Worm (Caenorhabditis elegans) whole organism, young adult: ENCODE results near the gene F54H5.5.

Experiments used
- B0019.2 ChIP-seq: fragments of 200-800 bp; sonication (Bioruptor generic); conservative IDR thresholded peaks from 2 replicates; pipeline ENCODE4 v1.3.6; 2022; ENCODE audit warnings: missing genetic modification reagents, missing genetic modification characterization, missing compliant biosample characterization
- B0336.3 ChIP-seq: fragments of 200-800 bp; sonication (Bioruptor generic); IDR thresholded peaks from 2 replicates; pipeline ENCODE4 v1.3.6; 2022; ENCODE audit warnings: missing genetic modification characterization, missing compliant biosample characterization
- D2030.7 ChIP-seq: fragments of 200-800 bp; sonication (Bioruptor generic); IDR thresholded peaks from 2 replicates; pipeline ENCODE4 v1.3.6; 2022; ENCODE audit warnings: missing genetic modification reagents, missing genetic modification characterization, missing compliant biosample characterization
- F23B12.7 ChIP-seq: sonication (generic microtip); optimal IDR thresholded peaks from 2 replicates; lab custom pipeline; 2017; ENCODE audit warnings: missing genetic modification characterization, mild to moderate bottlenecking, missing compliant biosample characterization, antibody characterized with exemption, moderate library complexity; ENCODE audit not compliant: insufficient read depth
- F37B4.10 ChIP-seq: fragments of 200-800 bp; sonication (Bioruptor generic); IDR thresholded peaks from 2 replicates; pipeline ENCODE4 v1.3.6; 2022; ENCODE audit warnings: missing genetic modification characterization, missing compliant biosample characterization
- F39B2.1 ChIP-seq: fragments of 200-800 bp; sonication (Bioruptor generic); IDR thresholded peaks from 2 replicates; pipeline ENCODE4 v1.3.6; 2022; ENCODE audit warnings: missing genetic modification reagents, missing genetic modification characterization, missing compliant biosample characterization
- F49E8.2 ChIP-seq: sonication (generic microtip); optimal IDR thresholded peaks from 3 replicates; lab custom pipeline; 2017; ENCODE audit warnings: missing genetic modification characterization, mild to moderate bottlenecking, missing compliant biosample characterization, antibody characterized with exemption, moderate library complexity; ENCODE audit not compliant: insufficient read depth
- F52B5.7 ChIP-seq: sonication (generic microtip); optimal IDR thresholded peaks from 2 replicates; lab custom pipeline; 2016; ENCODE audit warnings: mild to moderate bottlenecking, missing genetic modification characterization, missing compliant biosample characterization
- F55B11.4 ChIP-seq: sonication (generic microtip); optimal IDR thresholded peaks from 2 replicates; lab custom pipeline; 2016; ENCODE audit warnings: missing compliant biosample characterization, missing genetic modification characterization, borderline replicate concordance; ENCODE audit not compliant: insufficient read depth
- F57A8.1 ChIP-seq: fragments of 200-800 bp; sonication (Bioruptor generic); optimal IDR thresholded peaks from 2 replicates; lab custom pipeline; 2018; ENCODE audit warnings: mild to moderate bottlenecking, missing genetic modification characterization, moderate library complexity, missing compliant biosample characterization
- K11D2.4 ChIP-seq: fragments of 200-800 bp; sonication (Bioruptor generic); IDR thresholded peaks from 2 replicates; pipeline ENCODE4 v1.3.6; 2022; ENCODE audit warnings: missing genetic modification reagents, missing genetic modification characterization, missing compliant biosample characterization
- ama-1 ChIP-seq, 3 experiments: fragments of 150-350 bp in 1 of 3; sonication (generic microtip) in 2 of 3; optimal IDR thresholded peaks; 2 replicates each; lab custom pipeline; 2014 to 2018; ENCODE audit warnings: missing biosample characterization in 2 of 3, missing genetic modification characterization in 2 of 3, missing genetic modification reagents in 2 of 3
- aptf-2 ChIP-seq: fragments of 200-800 bp; sonication (Bioruptor generic); conservative IDR thresholded peaks from 2 replicates; pipeline ENCODE4 v1.3.6; 2022; ENCODE audit warnings: missing genetic modification reagents, missing genetic modification characterization, missing compliant biosample characterization
- aptf-3 ChIP-seq: fragments of 200-800 bp; sonication (Bioruptor generic); IDR thresholded peaks from 2 replicates; pipeline ENCODE4 v1.3.6; 2022; ENCODE audit warnings: missing genetic modification characterization, missing compliant biosample characterization
- atf-7 ChIP-seq: sonication (generic microtip); optimal IDR thresholded peaks from 2 replicates; lab custom pipeline; 2017; ENCODE audit warnings: mild to moderate bottlenecking, missing genetic modification characterization, missing compliant biosample characterization
- ccch-3 ChIP-seq: fragments of 200-800 bp; sonication (Bioruptor generic); optimal IDR thresholded peaks from 2 replicates; lab custom pipeline; 2018; ENCODE audit warnings: mild to moderate bottlenecking, missing genetic modification characterization, missing compliant biosample characterization
- ceh-100 ChIP-seq: fragments of 200-800 bp; sonication (Bioruptor generic); IDR thresholded peaks from 2 replicates; pipeline ENCODE4 v1.3.6; 2022; ENCODE audit warnings: missing genetic modification reagents, missing genetic modification characterization, missing compliant biosample characterization
- ceh-58 ChIP-seq: fragments of 200-800 bp; sonication (Bioruptor generic); IDR thresholded peaks from 2 replicates; pipeline ENCODE4 v1.3.6; 2022; ENCODE audit warnings: missing genetic modification characterization, missing compliant biosample characterization
- chd-7 ChIP-seq: sonication (generic microtip); optimal IDR thresholded peaks from 2 replicates; lab custom pipeline; 2016; ENCODE audit warnings: mild to moderate bottlenecking, missing genetic modification characterization, moderate library complexity, missing compliant biosample characterization
- dox-1 ChIP-seq: fragments of 200-800 bp; sonication (Bioruptor generic); IDR thresholded peaks from 2 replicates; pipeline ENCODE4 v1.3.6; 2022; ENCODE audit warnings: missing genetic modification reagents, missing genetic modification characterization, missing compliant biosample characterization
- egl-18 ChIP-seq: fragments of 200-800 bp; sonication (Bioruptor generic); IDR thresholded peaks from 2 replicates; pipeline ENCODE4 v1.3.6; 2022; ENCODE audit warnings: missing genetic modification reagents, missing genetic modification characterization, missing compliant biosample characterization
- gei-17 ChIP-seq: fragments of 200-800 bp; sonication (Bioruptor generic); optimal IDR thresholded peaks from 2 replicates; lab custom pipeline; 2018; ENCODE audit warnings: mild to moderate bottlenecking, missing genetic modification characterization, missing compliant biosample characterization
- hlh-26 ChIP-seq: fragments of 200-800 bp; sonication (Bioruptor generic); conservative IDR thresholded peaks from 2 replicates; pipeline ENCODE4 v1.3.6; 2022; ENCODE audit warnings: missing genetic modification reagents, missing genetic modification characterization, missing compliant biosample characterization
- let-526 ChIP-seq: fragments of 200-800 bp; sonication (Bioruptor generic); IDR thresholded peaks from 2 replicates; pipeline ENCODE4 v1.3.6; 2022; ENCODE audit warnings: missing genetic modification reagents, missing genetic modification characterization, missing compliant biosample characterization
- lin-26 ChIP-seq: fragments of 200-800 bp; sonication (Bioruptor generic); IDR thresholded peaks from 2 replicates; pipeline ENCODE4 v1.3.6; 2022; ENCODE audit warnings: missing genetic modification reagents, missing genetic modification characterization, missing compliant biosample characterization
- lin-35 ChIP-seq, 3 experiments: fragments of 150-350 bp in 2 of 3; sonication (generic microtip) in 1 of 3; optimal IDR thresholded peaks; 2 replicates each; lab custom pipeline; 2014 to 2018; ENCODE audit warnings: missing biosample characterization in 3 of 3, missing genetic modification characterization in 3 of 3, missing genetic modification reagents in 3 of 3
- lin-54 ChIP-seq: fragments of 200-800 bp; sonication (Bioruptor generic); optimal IDR thresholded peaks from 2 replicates; lab custom pipeline; 2018; ENCODE audit warnings: mild to moderate bottlenecking, missing genetic modification characterization, missing compliant biosample characterization
- madf-8 ChIP-seq: fragments of 200-800 bp; sonication (Bioruptor generic); conservative IDR thresholded peaks from 2 replicates; pipeline ENCODE4 v1.3.6; 2022; ENCODE audit warnings: missing genetic modification reagents, missing genetic modification characterization, missing compliant biosample characterization
- mcd-1 ChIP-seq: fragments of 200-800 bp; sonication (Bioruptor generic); IDR thresholded peaks from 2 replicates; pipeline ENCODE4 v1.3.6; 2022; ENCODE audit warnings: missing genetic modification reagents, missing genetic modification characterization, missing compliant biosample characterization
- nfyb-1 ChIP-seq: fragments of 200-800 bp; sonication (Bioruptor generic); IDR thresholded peaks from 2 replicates; pipeline ENCODE4 v1.3.6; 2022; ENCODE audit warnings: missing genetic modification reagents, missing genetic modification characterization, missing compliant biosample characterization
- nhr-120 ChIP-seq: fragments of 200-800 bp; sonication (Bioruptor generic); IDR thresholded peaks from 2 replicates; pipeline ENCODE4 v1.3.6; 2022; ENCODE audit warnings: missing genetic modification characterization, missing compliant biosample characterization
- nhr-179 ChIP-seq: sonication (generic microtip); optimal IDR thresholded peaks from 2 replicates; lab custom pipeline; 2016; ENCODE audit warnings: mild to moderate bottlenecking, missing genetic modification characterization, missing compliant biosample characterization
- rcor-1 ChIP-seq: fragments of 200-800 bp; sonication (Bioruptor generic); IDR thresholded peaks from 2 replicates; pipeline ENCODE4 v1.3.6; 2022; ENCODE audit warnings: missing genetic modification reagents, missing genetic modification characterization, missing compliant biosample characterization
- rpc-1 ChIP-seq, 2 experiments: fragments of 150-350 bp in 1 of 2; sonication (generic microtip) in 1 of 2; optimal IDR thresholded peaks; 2 replicates each; lab custom pipeline; 2014 to 2018; ENCODE audit warnings: missing biosample characterization in 1 of 2, missing genetic modification characterization in 1 of 2, missing genetic modification reagents in 1 of 2, missing genotype in 1 of 2
- sdz-38 ChIP-seq: sonication (generic microtip); optimal IDR thresholded peaks from 2 replicates; lab custom pipeline; 2016; ENCODE audit warnings: missing genotype, missing genetic modification characterization, missing compliant biosample characterization
- snpc-3.4 ChIP-seq: sonication (generic microtip); optimal IDR thresholded peaks from 2 replicates; lab custom pipeline; 2017; ENCODE audit warnings: missing genetic modification characterization, mild to moderate bottlenecking, missing compliant biosample characterization, antibody characterized with exemption, moderate library complexity, missing genotype, missing genetic modification reagents
- somi-1 ChIP-seq: fragments of 200-800 bp; sonication (Bioruptor generic); optimal IDR thresholded peaks from 2 replicates; lab custom pipeline; 2018; ENCODE audit warnings: mild to moderate bottlenecking, missing genetic modification characterization, missing compliant biosample characterization
- unc-62 ChIP-seq: fragments of 150-350 bp; optimal IDR thresholded peaks from 2 replicates; lab custom pipeline; 2014; ENCODE audit warnings: missing biosample characterization, missing genetic modification reagents, missing genetic modification characterization
- zfh-2 ChIP-seq: fragments of 200-800 bp; sonication (Bioruptor generic); conservative IDR thresholded peaks from 2 replicates; pipeline ENCODE4 v1.3.6; 2022; ENCODE audit warnings: missing genetic modification reagents, missing genetic modification characterization, missing compliant biosample characterization
- zim-3 ChIP-seq: sonication (generic microtip); optimal IDR thresholded peaks from 2 replicates; lab custom pipeline; 2017; ENCODE audit warnings: mild to moderate bottlenecking, missing genetic modification characterization, moderate library complexity, missing compliant biosample characterization
- ztf-25 ChIP-seq: fragments of 200-800 bp; sonication (Bioruptor generic); IDR thresholded peaks from 2 replicates; pipeline ENCODE4 v1.3.6; 2022; ENCODE audit warnings: missing genetic modification reagents, missing genetic modification characterization, missing compliant biosample characterization
- ztf-3 ChIP-seq: fragments of 200-800 bp; sonication (Bioruptor generic); optimal IDR thresholded peaks from 2 replicates; lab custom pipeline; 2018; ENCODE audit warnings: mild to moderate bottlenecking, missing genetic modification characterization, missing compliant biosample characterization
- ztf-6 ChIP-seq: fragments of 200-800 bp; sonication (Bioruptor generic); IDR thresholded peaks from 2 replicates; pipeline ENCODE4 v1.3.6; 2022; ENCODE audit warnings: missing genetic modification reagents, missing genetic modification characterization, missing compliant biosample characterization

F54H5.5 gene

DNA sequence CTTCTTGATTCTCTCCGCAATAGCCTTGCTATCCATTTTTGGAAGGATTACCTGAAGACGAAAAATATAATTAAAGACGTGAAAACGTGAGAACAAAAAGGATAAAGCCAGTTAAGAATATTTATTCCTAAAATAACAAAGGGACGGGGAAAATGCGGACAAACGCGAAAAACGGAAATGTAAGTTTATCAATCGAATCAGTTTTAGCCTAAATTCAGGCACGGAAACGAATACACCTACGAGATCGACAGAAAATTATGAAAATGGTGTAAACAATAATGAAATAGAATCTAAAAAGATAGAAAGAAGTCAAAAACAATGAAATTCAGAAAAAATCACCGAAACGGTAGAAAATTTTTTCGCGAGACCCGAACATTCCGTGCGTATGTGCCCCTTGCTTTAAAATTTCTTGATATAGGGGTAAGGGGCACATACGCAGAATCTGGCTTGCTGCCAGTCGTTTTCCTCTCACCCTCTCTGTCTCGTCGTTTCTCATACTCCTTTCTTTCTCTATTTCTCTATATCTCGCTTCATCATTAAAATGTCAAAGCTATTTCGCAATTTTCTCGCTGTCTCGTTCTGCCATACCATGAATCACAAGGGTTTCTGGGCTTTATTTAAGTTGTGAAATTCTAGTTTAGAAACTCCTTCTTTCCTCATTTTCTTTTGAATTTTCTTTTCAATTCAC, 38.3 kb downstream of the F54H5.5 start, which contains the start of gene icd-1 (continued):
- TF ChIP-seq rpc-1 (optimal IDR thresholded peaks at IDR 0.05; lab: Kevin White, UChicago) (peak; percentile 13), rpc-1 (tag; optimal IDR thresholded peaks at IDR 0.05; lab: Kevin White, UChicago) (no peak), F55B11.4 (no peak), let-526 (GFP tag; lab: Robert Waterston, UW) (no peak), mcd-1 (GFP tag; lab: Robert Waterston, UW) (peak; percentile 93)

ce11 chrII:6587264-6587870, 39.7 kb downstream of the F54H5.5 start, which contains the start of gene C56C10.7:
Gene C56C10.7, minus strand, starts transcription at chrII:6587575.
- no peak for TF ChIP-seq nhr-120 (GFP tag; lab: Robert Waterston, UW)
- peak; percentile 60; the same call in 1 of the 2 replicates for TF ChIP-seq aptf-3 (GFP tag; lab: Robert Waterston, UW)
- no peak for TF ChIP-seq F55B11.4
- peak; percentile 76 for TF ChIP-seq snpc-3.4
- no peak for TF ChIP-seq aptf-2 (GFP tag; lab: Robert Waterston, UW)
- TF ChIP-seq chd-7 (tag; lab: Kevin White, UChicago), result peak; percentile 77
- no peak; the same call in 1 of the 2 replicates for TF ChIP-seq dox-1 (GFP tag; lab: Robert Waterston, UW)
- TF ChIP-seq somi-1 (GFP tag; lab: Kevin White, UChicago), result no peak
- TF ChIP-seq F52B5.7 (tag; lab: Kevin White, UChicago), result peak; percentile 36
- peak; percentile 56 for TF ChIP-seq F49E8.2 (tag; lab: Kevin White, UChicago)
- TF ChIP-seq egl-18 (GFP tag; lab: Robert Waterston, UW), result no peak
- TF ChIP-seq nhr-179, result no peak
- TF ChIP-seq F23B12.7 (tag; lab: Kevin White, UChicago), result no peak
- peak; percentile 39; the same call in 1 of the 2 replicates for TF ChIP-seq madf-8 (GFP tag; lab: Robert Waterston, UW)
- TF ChIP-seq F37B4.10 (GFP tag; lab: Robert Waterston, UW), result no peak
- TF ChIP-seq D2030.7, result peak; percentile 36; the same call in 1 of the 2 replicates
- no peak for TF ChIP-seq ama-1 (optimal IDR thresholded peaks at IDR 0.05; lab: Kevin White, UChicago)
- TF ChIP-seq ama-1 (GFP tag; optimal IDR thresholded peaks at IDR 0.05; lab: Kevin White, UChicago), result peak in 1 of 2 experiments; percentile 62
- no peak for TF ChIP-seq K11D2.4
- TF ChIP-seq nfyb-1, result peak; percentile 69; the same call in 1 of the 2 replicates
- no peak for TF ChIP-seq zim-3 (tag; lab: Kevin White, UChicago)
- peak; percentile 91 for TF ChIP-seq F39B2.1 (GFP tag; lab: Robert Waterston, UW)
- TF ChIP-seq F57A8.1 (GFP tag; lab: Kevin White, UChicago), result no peak
- TF ChIP-seq ceh-100 (GFP tag; lab: Robert Waterston, UW), result peak; percentile 63
- TF ChIP-seq ztf-6 (GFP tag; lab: Robert Waterston, UW), result no peak
- no peak for TF ChIP-seq zfh-2 (GFP tag; lab: Robert Waterston, UW)
- TF ChIP-seq ccch-3 (GFP tag; lab: Kevin White, UChicago), result no peak
- TF ChIP-seq hlh-26 (GFP tag; lab: Robert Waterston, UW), result no peak
- TF ChIP-seq atf-7 (tag; lab: Kevin White, UChicago), result peak; percentile 55
- peak; percentile 79 for TF ChIP-seq lin-54 (GFP tag; lab: Kevin White, UChicago)
- TF ChIP-seq sdz-38 (tag; lab: Kevin White, UChicago), result no peak
- peak; percentile 68 for TF ChIP-seq rcor-1
- no peak for TF ChIP-seq ztf-3 (GFP tag; lab: Kevin White, UChicago)
- TF ChIP-seq unc-62 (GFP tag; lab: Kevin White, UChicago), result no peak
- TF ChIP-seq lin-26 (GFP tag; lab: Robert Waterston, UW), result peak; percentile 83
- peak; percentile 94 for TF ChIP-seq B0336.3 (GFP tag; lab: Robert Waterston, UW)
- TF ChIP-seq mcd-1 (GFP tag; lab: Robert Waterston, UW), result peak; percentile 44
- no peak for TF ChIP-seq gei-17 (GFP tag; lab: Kevin White, UChicago)
- TF ChIP-seq lin-35 (GFP tag; optimal IDR thresholded peaks at IDR 0.05; lab: Kevin White, UChicago), result no peak
- TF ChIP-seq B0019.2, result 0 out of 2 replicates have a peak, but pooled peaks have one; percentile 4
- TF ChIP-seq ceh-58 (GFP tag; lab: Robert Waterston, UW), result peak; percentile 76; the same call in 1 of the 2 replicates
- TF ChIP-seq ztf-25, result peak; percentile 66; the same call in 1 of the 2 replicates
